Fruit fly (Drosophila melanogaster): ENCODE data around the gene CG2217.

DNA sequence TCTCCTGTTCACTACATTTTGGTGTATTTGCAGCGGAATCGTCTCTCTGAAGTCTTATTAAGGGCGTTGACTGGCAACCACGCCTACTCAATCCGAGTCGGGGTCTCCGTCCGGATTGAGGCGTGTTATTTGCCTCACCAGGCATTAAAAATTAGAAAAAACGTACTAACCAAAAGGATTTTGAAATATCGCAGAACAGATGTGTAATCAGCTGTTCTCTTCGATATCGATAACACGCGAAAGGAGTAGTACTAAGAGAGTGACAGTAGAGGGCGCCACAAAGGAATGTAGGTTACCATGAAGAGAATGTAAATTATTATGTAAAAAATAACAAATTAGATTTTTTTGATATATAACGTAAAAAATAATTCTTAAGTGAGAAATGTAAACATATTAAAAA, 2.2 kb upstream of the CG2217 start, which contains the start of gene CG15536:
- TF ChIP-seq psq (optimal IDR thresholded peaks at IDR 0.05) (no peak), h (optimal IDR thresholded peaks at IDR 0.05) (no peak)
